Worm (Caenorhabditis elegans): ENCODE data around the gene clec-210.

clec-210 gene

DNA sequence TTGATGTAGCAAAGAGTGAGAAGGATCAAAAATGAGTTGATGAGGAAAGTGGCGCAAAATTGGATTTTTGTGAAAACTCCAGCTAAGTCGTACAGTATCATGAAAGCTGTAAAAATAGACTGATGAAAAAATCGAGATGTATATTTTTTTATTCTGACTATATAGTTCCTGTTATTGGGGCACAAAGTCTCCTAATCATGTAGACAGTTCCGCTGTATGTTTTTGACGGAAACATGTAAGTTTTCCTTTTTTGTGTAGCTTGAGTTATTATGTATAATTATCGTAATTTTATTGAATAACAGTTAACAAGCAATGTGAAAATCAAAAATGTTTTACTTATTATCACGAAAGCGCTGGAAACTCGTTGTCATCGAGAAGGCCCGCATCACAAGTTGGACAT, 10.7 kb upstream of the clec-210 start, which contains the start of gene str-68:
Gene str-68 (minus strand): TSS at position 101 of the 400 bp plus-strand sequence.
- TF ChIP-seq F22D6.2 (tag; optimal IDR thresholded peaks at IDR 0.05), result no peak
- TF ChIP-seq nfya-2 (GFP tag; IDR thresholded peaks at IDR 0.05), result no peak
- TF ChIP-seq dox-1 (GFP tag; IDR thresholded peaks at IDR 0.05), result no peak
- TF ChIP-seq ztf-22 (GFP tag; optimal IDR thresholded peaks at IDR 0.05), result no peak
- no peak for TF ChIP-seq mcd-1 (GFP tag; IDR thresholded peaks at IDR 0.05)
- TF ChIP-seq bed-2 (GFP tag; IDR thresholded peaks at IDR 0.05), result no peak
- no peak for TF ChIP-seq ceh-58 (GFP tag; IDR thresholded peaks at IDR 0.05)
- TF ChIP-seq repo-1 (tag; optimal IDR thresholded peaks at IDR 0.05), result no peak
- TF ChIP-seq madf-8 (GFP tag; conservative IDR thresholded peaks at IDR 0.05), result no peak
- no peak for TF ChIP-seq lag-1 (GFP tag; IDR thresholded peaks at IDR 0.05)
- TF ChIP-seq C17E4.6 (GFP tag; IDR thresholded peaks at IDR 0.05), result no peak
- TF ChIP-seq aptf-2 (GFP tag; conservative IDR thresholded peaks at IDR 0.05), result no peak
- TF ChIP-seq pbrm-1 (GFP tag; IDR thresholded peaks at IDR 0.05), result no peak
- TF ChIP-seq Y53F4B.3 (GFP tag; IDR thresholded peaks at IDR 0.05), result no peak
- TF ChIP-seq ztf-6 (GFP tag; IDR thresholded peaks at IDR 0.05), result no peak
- no peak for TF ChIP-seq gei-17 (GFP tag; optimal IDR thresholded peaks at IDR 0.05)

DNA sequence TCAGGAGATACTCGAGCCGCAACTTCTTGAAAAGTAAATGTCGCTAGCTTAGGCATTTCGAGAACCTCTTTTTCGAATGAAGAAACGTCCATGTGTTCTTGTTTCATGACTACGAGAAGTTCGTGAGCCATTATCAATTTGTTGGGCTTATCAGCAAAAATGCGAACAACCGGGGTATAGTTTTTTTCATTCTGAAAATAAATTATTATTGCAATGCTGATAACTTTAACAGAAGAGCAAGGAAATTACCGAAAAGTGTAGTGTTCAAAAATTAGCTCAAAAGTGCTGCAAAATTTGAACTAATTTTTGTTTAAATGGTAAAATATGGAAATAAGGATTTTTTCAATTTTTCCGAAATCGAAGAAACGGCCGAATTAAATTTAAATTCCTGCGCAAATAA, 6.0 kb upstream of the clec-210 start:
- TF ChIP-seq F39B2.1 (GFP tag; IDR thresholded peaks at IDR 0.05), result no peak
- no peak for TF ChIP-seq B0336.3 (GFP tag; IDR thresholded peaks at IDR 0.05)
- no peak for TF ChIP-seq D2030.7 (GFP tag; IDR thresholded peaks at IDR 0.05)
- TF ChIP-seq let-607 (tag; optimal IDR thresholded peaks at IDR 0.05), result no peak
- no peak for TF ChIP-seq hmg-20 (GFP tag; IDR thresholded peaks at IDR 0.05)
- no peak for TF ChIP-seq ccch-3 (GFP tag; optimal IDR thresholded peaks at IDR 0.05)
- TF ChIP-seq bed-1 (GFP tag; IDR thresholded peaks at IDR 0.05), result no peak
- TF ChIP-seq egl-18 (GFP tag; IDR thresholded peaks at IDR 0.05), result no peak
- TF ChIP-seq efl-1 (GFP tag; optimal IDR thresholded peaks at IDR 0.05), result no peak
- no peak for TF ChIP-seq ekl-4 (GFP tag; IDR thresholded peaks at IDR 0.05)
- TF ChIP-seq ztf-28 (GFP tag; IDR thresholded peaks at IDR 0.05), result no peak
- TF ChIP-seq ztf-25 (GFP tag; IDR thresholded peaks at IDR 0.05), result no peak
- no peak for TF ChIP-seq ceh-79 (tag; optimal IDR thresholded peaks at IDR 0.05)
- TF ChIP-seq sptf-2 (GFP tag; optimal IDR thresholded peaks at IDR 0.05), result no peak
- no peak for TF ChIP-seq let-526 (GFP tag; IDR thresholded peaks at IDR 0.05)
- TF ChIP-seq lin-40 (tag; optimal IDR thresholded peaks at IDR 0.05), result no peak

DNA sequence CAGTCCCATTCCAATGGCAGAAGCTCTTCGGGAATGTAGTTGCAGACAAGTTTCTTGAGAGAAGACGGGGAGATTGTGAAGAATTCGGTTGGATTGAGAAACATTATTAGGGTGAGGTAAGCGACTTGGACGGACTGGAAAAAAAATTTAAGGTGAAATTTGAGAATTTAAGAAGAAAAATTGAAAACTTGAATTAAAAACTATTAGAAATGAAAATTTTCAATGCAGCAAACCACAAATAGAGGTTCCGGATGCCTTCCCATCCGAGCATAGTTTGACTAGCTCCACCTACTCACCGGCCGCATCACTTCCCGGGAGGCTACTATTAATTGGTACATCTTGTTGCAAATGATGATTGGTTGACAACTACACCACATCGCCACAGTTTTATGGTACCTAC, 4.4 kb upstream of the clec-210 start, which contains the start of gene Y73C8C.8:
Gene Y73C8C.8 (minus strand): TSS at position 101 of the 400 bp plus-strand sequence.
- no peak for TF ChIP-seq let-526 (GFP tag; IDR thresholded peaks at IDR 0.05)
- no peak for TF ChIP-seq egl-18 (GFP tag; IDR thresholded peaks at IDR 0.05)
- no peak for TF ChIP-seq chd-7 (tag; optimal IDR thresholded peaks at IDR 0.05)
- no peak for TF ChIP-seq egl-44 (GFP tag; IDR thresholded peaks at IDR 0.05)
- TF ChIP-seq Y67H2A.10 (GFP tag; conservative IDR thresholded peaks at IDR 0.05), result no peak

DNA sequence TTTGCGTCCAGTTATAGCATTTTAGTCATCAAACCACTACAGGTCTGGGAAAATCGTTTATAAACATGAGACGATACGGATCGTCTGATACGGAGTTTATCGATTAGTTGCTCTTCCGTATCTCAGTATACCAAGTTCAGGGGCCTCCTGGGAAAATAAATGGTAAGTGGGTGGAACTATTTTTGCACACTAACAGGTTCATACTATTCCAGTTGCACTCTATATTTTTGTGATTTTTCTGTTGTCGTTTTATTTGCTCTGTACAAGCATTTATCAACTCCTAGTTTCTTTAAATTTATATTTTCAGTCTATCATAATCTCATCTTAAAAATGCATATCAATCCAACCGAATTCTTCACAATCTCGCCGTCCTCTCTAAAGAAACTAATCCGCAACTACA, 3.2 kb upstream of the clec-210 start, which contains the start of gene Y73C8C.3:
Gene Y73C8C.3 (plus strand): TSS at position 301 of the 400 bp plus-strand sequence.
- no peak for TF ChIP-seq repo-1 (tag; optimal IDR thresholded peaks at IDR 0.05)
- no peak for TF ChIP-seq snpc-4 (GFP tag; optimal IDR thresholded peaks at IDR 0.05)
- no peak for TF ChIP-seq snpc-4 (tag; optimal IDR thresholded peaks at IDR 0.05)
- no peak for TF ChIP-seq bed-2 (GFP tag; IDR thresholded peaks at IDR 0.05)
- no peak for TF ChIP-seq ekl-4 (GFP tag; IDR thresholded peaks at IDR 0.05)
- TF ChIP-seq F22D6.2 (tag; optimal IDR thresholded peaks at IDR 0.05), result no peak
- TF ChIP-seq lsl-1 (GFP tag; optimal IDR thresholded peaks at IDR 0.05), result no peak
- TF ChIP-seq egl-44 (GFP tag; IDR thresholded peaks at IDR 0.05), result no peak
- no peak for TF ChIP-seq attf-5 (GFP tag; optimal IDR thresholded peaks at IDR 0.05)
- no peak for TF ChIP-seq lin-35 (GFP tag; optimal IDR thresholded peaks at IDR 0.05)
- no peak for TF ChIP-seq gei-17 (GFP tag; optimal IDR thresholded peaks at IDR 0.05)
- no peak for TF ChIP-seq ceh-40 (GFP tag; IDR thresholded peaks at IDR 0.05)

Measured in whole organism, young adult.